Fruit fly (Drosophila melanogaster) whole organism, wandering third instar larva: ENCODE measurements around the gene CG11878.

Source experiments
- Abd-B ChIP-seq: fragments of >200 bp; optimal IDR thresholded peaks from 2 replicates; lab custom pipeline; 2017; ENCODE audit warnings: missing biosample characterization, missing genetic modification characterization
- CG32264 ChIP-seq: fragments of 200-800 bp; sonication (Bioruptor generic); optimal IDR thresholded peaks from 2 replicates; lab custom pipeline; 2016; ENCODE audit warnings: missing biosample characterization, missing genetic modification characterization
- CG9705 ChIP-seq: fragments of 200-800 bp; sonication (Bioruptor generic); optimal IDR thresholded peaks from 2 replicates; lab custom pipeline; 2018; ENCODE audit warnings: missing biosample characterization, mild to moderate bottlenecking, missing genetic modification characterization
- CrebA ChIP-seq: fragments of 200-800 bp; sonication (Bioruptor generic); optimal IDR thresholded peaks from 2 replicates; lab custom pipeline; 2016; ENCODE audit warnings: missing biosample characterization, mild to moderate bottlenecking, missing genetic modification characterization, borderline replicate concordance
- Dif ChIP-seq: fragments of 200-275, 200-300 bp; sonication (Bioruptor generic); optimal IDR thresholded peaks from 2 replicates; lab custom pipeline; 2018; ENCODE audit warnings: missing biosample characterization, missing genetic modification characterization; ENCODE audit not compliant: partially characterized antibody
- GATAd ChIP-seq: sonication (Bioruptor generic); optimal IDR thresholded peaks from 2 replicates; lab custom pipeline; 2016; ENCODE audit warnings: missing biosample characterization, missing genetic modification characterization
- HLH106 ChIP-seq: fragments of 200-800 bp; optimal IDR thresholded peaks from 3 replicates; lab custom pipeline; 2019; ENCODE audit warnings: missing biosample characterization, mild to moderate bottlenecking, missing genetic modification characterization, moderate library complexity
- Hnf4 ChIP-seq: fragments of 200-800 bp; sonication (Bioruptor generic); optimal IDR thresholded peaks from 2 replicates; lab custom pipeline; 2016; ENCODE audit warnings: missing biosample characterization, mild to moderate bottlenecking, missing genetic modification characterization
- Hr78 ChIP-seq: fragments of >200 bp; optimal IDR thresholded peaks from 2 replicates; lab custom pipeline; 2017; ENCODE audit warnings: missing biosample characterization, missing genetic modification characterization
- Jra ChIP-seq: sonication (Bioruptor generic); optimal IDR thresholded peaks from 2 replicates; lab custom pipeline; 2016; ENCODE audit warnings: missing biosample characterization, missing genetic modification characterization
- Mio ChIP-seq: sonication (Bioruptor generic); optimal IDR thresholded peaks from 2 replicates; lab custom pipeline; 2016; ENCODE audit warnings: missing biosample characterization, missing genetic modification characterization
- Myc ChIP-seq: fragments of >200 bp; optimal IDR thresholded peaks from 2 replicates; lab custom pipeline; 2017
- N ChIP-seq: fragments of >200 bp; optimal IDR thresholded peaks from 2 replicates; lab custom pipeline; 2018; ENCODE audit warnings: missing biosample characterization, missing external identifiers, missing genetic modification characterization
- Rel ChIP-seq, 2 experiments: fragments of 200-800 bp; sonication (Bioruptor generic) in 1 of 2; optimal IDR thresholded peaks; 2 replicates in 1 of 2; 3 replicates in 1 of 2; lab custom pipeline; 2016 to 2019; ENCODE audit warnings: mild to moderate bottlenecking in 2 of 2, missing biosample characterization in 2 of 2, missing genetic modification characterization in 2 of 2, moderate library complexity in 1 of 2
- Sp1 ChIP-seq: fragments of 200-800 bp; sonication (Bioruptor generic); optimal IDR thresholded peaks from 3 replicates; lab custom pipeline; 2019; ENCODE audit warnings: missing biosample characterization, mild to moderate bottlenecking, missing genetic modification characterization, moderate library complexity
- Vsx2 ChIP-seq: fragments of 200-300, 225-300 bp; sonication (Bioruptor generic); optimal IDR thresholded peaks from 2 replicates; lab custom pipeline; 2018; ENCODE audit warnings: missing biosample characterization, missing genetic modification characterization; ENCODE audit not compliant: partially characterized antibody
- brk ChIP-seq: fragments of 200-800 bp; sonication (Bioruptor generic); optimal IDR thresholded peaks from 2 replicates; lab custom pipeline; 2016; ENCODE audit warnings: missing biosample characterization, mild to moderate bottlenecking, missing genetic modification characterization
- dl ChIP-seq, 2 experiments: fragments of 175-275, 200-275 bp in 1 of 2; fragments of 200-275 bp in 1 of 2; sonication (Bioruptor generic); optimal IDR thresholded peaks; lab custom pipeline; 2018; ENCODE audit warnings: mild to moderate bottlenecking in 2 of 2, missing biosample characterization in 2 of 2, missing genetic modification characterization in 2 of 2, moderate library complexity in 2 of 2; ENCODE audit not compliant: partially characterized antibody in 2 of 2, insufficient read depth in 1 of 2
- dmrt93B ChIP-seq: fragments of 200-800 bp; sonication (Bioruptor generic); optimal IDR thresholded peaks from 2 replicates; lab custom pipeline; 2018; ENCODE audit warnings: missing biosample characterization, mild to moderate bottlenecking, missing genetic modification characterization
- dsf ChIP-seq: sonication (Bioruptor generic); optimal IDR thresholded peaks from 2 replicates; lab custom pipeline; 2016; ENCODE audit warnings: missing biosample characterization, missing genetic modification characterization, borderline replicate concordance
- fru ChIP-seq: fragments of 200-800 bp; sonication (Bioruptor generic); optimal IDR thresholded peaks from 3 replicates; lab custom pipeline; 2016; ENCODE audit warnings: missing biosample characterization, mild to moderate bottlenecking, missing genetic modification characterization
- h ChIP-seq: fragments of 200-800 bp; sonication (Bioruptor generic); optimal IDR thresholded peaks from 3 replicates; lab custom pipeline; 2016; ENCODE audit warnings: missing biosample characterization, mild to moderate bottlenecking, missing genetic modification characterization
- lola ChIP-seq: fragments of >200 bp; optimal IDR thresholded peaks from 2 replicates; lab custom pipeline; 2017; ENCODE audit warnings: missing biosample characterization, missing genetic modification characterization
- pan ChIP-seq: fragments of >200 bp; optimal IDR thresholded peaks from 2 replicates; lab custom pipeline; 2017
- psq ChIP-seq: fragments of 200-800 bp; sonication (Bioruptor generic); optimal IDR thresholded peaks from 3 replicates; lab custom pipeline; 2017; ENCODE audit warnings: missing biosample characterization, mild to moderate bottlenecking, missing genetic modification characterization, moderate library complexity
- rgr ChIP-seq: fragments of 200-800 bp; sonication (Bioruptor generic); optimal IDR thresholded peaks from 3 replicates; lab custom pipeline; 2016; ENCODE audit warnings: missing biosample characterization, mild to moderate bottlenecking, missing genetic modification characterization
- sage ChIP-seq: fragments of 200-800 bp; sonication (Bioruptor generic); optimal IDR thresholded peaks from 2 replicates; lab custom pipeline; 2016; ENCODE audit warnings: missing biosample characterization, mild to moderate bottlenecking, missing genetic modification characterization
- sv ChIP-seq: fragments of 200-800 bp; sonication (Bioruptor generic); optimal IDR thresholded peaks from 3 replicates; lab custom pipeline; 2016; ENCODE audit warnings: missing biosample characterization, missing genetic modification characterization
- tai ChIP-seq: sonication (Bioruptor generic); optimal IDR thresholded peaks from 2 replicates; lab custom pipeline; 2016; ENCODE audit warnings: missing biosample characterization, missing genetic modification characterization
- woc ChIP-seq: sonication (Bioruptor generic); optimal IDR thresholded peaks from 2 replicates; lab custom pipeline; 2016; ENCODE audit warnings: missing biosample characterization, mild to moderate bottlenecking, missing genetic modification characterization

Gene CG11878

DNA sequence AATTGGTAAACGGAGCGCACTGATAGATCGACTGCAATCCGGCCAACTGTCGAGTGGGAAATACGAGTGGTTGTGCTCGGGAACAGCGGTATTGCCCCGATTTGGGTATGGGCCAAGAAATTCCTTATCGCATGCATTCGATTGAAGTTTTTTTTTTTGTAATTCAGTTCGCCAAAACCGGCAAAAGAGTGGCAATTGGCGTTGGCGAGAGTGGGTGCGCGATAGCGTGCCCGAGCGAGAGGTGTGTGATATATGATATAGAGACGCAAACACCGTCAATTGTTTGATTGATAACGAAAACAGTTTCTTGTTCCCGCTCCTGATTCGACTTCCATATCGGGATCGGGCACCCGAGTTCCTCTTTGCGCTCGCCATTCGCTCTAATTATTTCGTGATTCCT, 40.1 kb downstream of the CG11878 start, which contains the start of gene CG31087:
Gene CG31087 (minus strand): TSS at position 63 of the 400 bp plus-strand sequence.
- TF ChIP-seq GATAd (GFP tag; lab: Kevin White, UChicago) (no peak), Sp1 (GFP tag; lab: Kevin White, UChicago) (no peak), Vsx2 (GFP tag; lab: Kevin White, UChicago) (peak; percentile 40), Rel (GFP tag; optimal IDR thresholded peaks at IDR 0.05; lab: Kevin White, UChicago) (no peak), Rel (tag; optimal IDR thresholded peaks at IDR 0.05; lab: Kevin White, UChicago) (peak; percentile 91), pan (no peak), Myc (lab: Kevin White, UChicago) (no peak), Mio (no peak), tai (no peak), dmrt93B (GFP tag; lab: Kevin White, UChicago) (no peak), psq (GFP tag; lab: Kevin White, UChicago) (peak; percentile 81), h (GFP tag; lab: Kevin White, UChicago) (peak; percentile 19), Hr78 (GFP tag; lab: Kevin White, UChicago) (no peak), fru (GFP tag; lab: Kevin White, UChicago) (no peak)

DNA sequence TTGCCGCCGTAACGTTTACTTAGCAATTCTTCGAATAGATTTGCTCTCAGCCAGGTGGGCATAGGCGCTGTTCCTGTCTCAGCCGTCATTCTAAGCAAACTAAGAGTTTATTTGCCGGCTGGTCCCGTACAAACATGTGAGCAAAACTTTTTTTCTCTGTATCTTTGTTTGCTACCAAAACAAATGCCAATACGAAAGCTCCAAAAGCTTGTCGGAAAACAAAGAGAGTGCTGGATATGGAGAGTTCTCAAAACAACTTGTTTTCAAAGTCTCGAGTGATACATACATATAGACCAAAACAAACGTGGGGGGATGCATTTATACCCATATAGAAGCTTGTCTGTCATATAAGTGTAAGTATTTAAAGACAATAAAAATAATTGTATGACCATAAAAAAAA, 42.4 kb downstream of the CG11878 start, which contains the start of gene CG10559:
Gene CG10559 (minus strand): TSS at position 101 of the 400 bp plus-strand sequence.
- peak; percentile 49 for TF ChIP-seq Dif
- no peak for TF ChIP-seq sv (GFP tag; lab: Kevin White, UChicago)

DNA sequence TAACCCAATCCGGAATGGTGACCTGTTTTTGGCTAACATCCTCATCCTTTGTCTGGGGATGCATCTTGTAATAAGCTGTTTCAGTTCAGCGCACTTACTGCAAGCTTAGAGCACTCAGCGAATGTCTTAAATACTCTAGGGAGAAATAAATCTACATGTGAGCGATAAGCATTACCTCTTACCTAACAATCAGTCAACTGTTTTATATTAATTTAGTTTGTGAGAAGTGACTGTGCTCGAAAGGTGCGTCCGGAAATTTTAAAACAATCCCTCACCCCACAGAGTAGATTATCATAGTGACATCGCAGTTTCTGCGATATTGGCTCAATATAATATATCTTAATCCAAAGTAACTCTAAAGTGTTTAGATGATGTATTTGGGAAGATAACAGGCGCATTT, 44.4 kb downstream of the CG11878 start, which contains the start of gene CG10553:
Gene CG10553 (minus strand): TSS at position 101 of the 400 bp plus-strand sequence.
- TF ChIP-seq sv (GFP tag; lab: Kevin White, UChicago): no peak
- no peak for TF ChIP-seq woc (GFP tag; lab: Kevin White, UChicago)
- TF ChIP-seq brk: no peak
- no peak for TF ChIP-seq N
- no peak for TF ChIP-seq rgr (GFP tag; lab: Kevin White, UChicago)
- no peak for TF ChIP-seq GATAd (GFP tag; lab: Kevin White, UChicago)
- TF ChIP-seq Vsx2 (GFP tag; lab: Kevin White, UChicago): no peak
- no peak for TF ChIP-seq Sp1 (GFP tag; lab: Kevin White, UChicago)
- no peak for TF ChIP-seq Dif
- TF ChIP-seq Mio: no peak
- no peak for TF ChIP-seq Jra (GFP tag; lab: Kevin White, UChicago)
- TF ChIP-seq Rel (GFP tag; optimal IDR thresholded peaks at IDR 0.05; lab: Kevin White, UChicago): no peak
- no peak for TF ChIP-seq Rel (tag; optimal IDR thresholded peaks at IDR 0.05; lab: Kevin White, UChicago)
- no peak for TF ChIP-seq CG9705
- TF ChIP-seq pan: no peak
- TF ChIP-seq Hnf4: no peak

DNA sequence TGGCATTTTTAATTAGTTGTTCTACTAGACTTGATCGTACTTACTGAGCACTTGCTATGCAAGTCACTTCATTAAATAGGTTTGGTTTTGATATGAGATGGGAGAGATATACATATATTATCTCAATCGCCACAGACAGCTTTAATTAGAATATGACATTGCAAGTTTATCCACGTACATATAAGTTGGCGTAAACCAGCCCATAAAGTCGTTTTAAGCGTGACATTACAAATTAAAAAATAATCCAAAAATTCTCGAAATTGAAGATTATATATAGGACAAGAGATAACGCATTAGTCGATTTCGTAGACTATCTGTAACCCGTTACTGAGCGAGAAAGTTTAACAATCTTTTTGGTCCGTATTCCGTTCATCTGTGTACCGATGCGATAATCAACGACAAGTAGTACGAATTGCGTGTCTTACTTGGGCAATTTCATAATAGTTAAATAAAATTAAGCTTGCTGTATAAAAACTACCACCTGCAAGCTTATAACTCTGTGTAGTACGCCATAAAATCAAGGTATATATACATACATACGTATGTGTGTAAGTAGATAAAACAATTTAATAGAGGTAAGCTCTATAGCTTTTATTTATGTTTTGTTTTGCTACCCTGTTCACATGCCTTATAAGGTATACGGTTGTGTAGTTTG, 46.5 kb downstream of the CG11878 start, which contains the start of gene CG10560:
Gene CG10560 (minus strand): TSS at position 51 of the 655 bp plus-strand sequence.
- TF ChIP-seq sage (GFP tag; lab: Kevin White, UChicago) (no peak), Jra (GFP tag; lab: Kevin White, UChicago) (no peak), Rel (GFP tag; optimal IDR thresholded peaks at IDR 0.05; lab: Kevin White, UChicago) (no peak), Rel (tag; optimal IDR thresholded peaks at IDR 0.05; lab: Kevin White, UChicago) (no peak), HLH106 (tag; lab: Kevin White, UChicago) (no peak), psq (GFP tag; lab: Kevin White, UChicago) (no peak), rgr (GFP tag; lab: Kevin White, UChicago) (no peak), dl (GFP tag; optimal IDR thresholded peaks at IDR 0.05; lab: Kevin White, UChicago; ENCODE audit: insufficient read depth in 1 of 2, partially characterized antibody in 2 of 2) (no peak), brk (no peak), dsf (GFP tag; lab: Kevin White, UChicago) (no peak), Hnf4 (no peak), lola (no peak)

DNA sequence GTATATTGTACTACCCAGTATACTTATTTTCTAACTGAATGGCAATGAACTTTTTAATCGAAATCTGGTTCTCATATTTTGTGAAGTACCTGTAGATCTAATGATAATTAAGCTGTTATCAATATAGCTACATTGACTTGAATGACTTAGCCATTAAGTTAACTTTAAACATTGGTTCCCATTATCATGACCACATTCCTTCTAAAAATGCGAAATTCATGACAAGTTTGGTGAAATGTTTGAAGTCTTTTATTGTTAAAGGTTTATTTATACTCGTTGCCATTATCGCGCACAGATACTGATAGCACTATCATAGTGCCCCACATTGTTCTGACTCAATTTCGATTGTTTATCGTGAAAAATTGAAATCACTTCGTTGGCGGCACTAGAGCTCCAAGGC, 47.3 kb downstream of the CG11878 start:
- TF ChIP-seq Dif (no peak), Rel (GFP tag; optimal IDR thresholded peaks at IDR 0.05; lab: Kevin White, UChicago) (no peak), Rel (tag; optimal IDR thresholded peaks at IDR 0.05; lab: Kevin White, UChicago) (peak; percentile 83)

DNA sequence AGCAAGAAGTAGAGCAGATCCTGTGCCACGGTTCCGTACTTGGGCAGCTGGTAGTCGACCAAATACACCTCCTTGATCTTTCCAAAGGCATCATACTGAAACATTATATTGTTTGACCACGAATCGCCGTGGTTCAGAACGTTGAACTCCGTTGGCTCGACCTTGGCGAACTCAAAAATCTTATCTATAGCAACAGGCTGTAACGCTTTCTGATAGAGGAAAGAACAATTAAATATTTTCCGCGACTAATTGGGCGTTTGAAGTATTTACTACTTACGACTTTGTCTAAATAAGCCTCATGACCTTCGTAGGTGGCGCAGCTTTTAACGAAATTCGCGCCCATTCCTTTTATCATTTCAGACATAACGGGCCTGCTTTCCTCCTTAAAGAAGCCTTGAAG, 48.0 kb downstream of the CG11878 start:
- TF ChIP-seq tai: no peak
- TF ChIP-seq dl (GFP tag; optimal IDR thresholded peaks at IDR 0.05; lab: Kevin White, UChicago; ENCODE audit: insufficient read depth in 1 of 2, partially characterized antibody in 2 of 2): no peak
- no peak for TF ChIP-seq dmrt93B (GFP tag; lab: Kevin White, UChicago)
- no peak for TF ChIP-seq CG9705
- no peak for TF ChIP-seq lola
- no peak for TF ChIP-seq Abd-B (GFP tag; lab: Kevin White, UChicago)
- no peak for TF ChIP-seq CG32264 (GFP tag; lab: Kevin White, UChicago)
- TF ChIP-seq HLH106 (tag; lab: Kevin White, UChicago): no peak
- TF ChIP-seq CrebA (GFP tag; lab: Kevin White, UChicago): no peak
- no peak for TF ChIP-seq Dif
